Fruit fly (Drosophila melanogaster) whole organism, wandering third instar larva: ENCODE measurements around the gene Acp95EF.
A peak's percentile ranks its signal among the peaks of the same experiment; 100 is the strongest.

Source experiments
- Abd-B ChIP-seq: fragments of >200 bp; optimal IDR thresholded peaks from 2 replicates; lab custom pipeline; 2017; ENCODE audit warnings: missing biosample characterization, missing genetic modification characterization
- CG32264 ChIP-seq: fragments of 200-800 bp; sonication (Bioruptor generic); optimal IDR thresholded peaks from 2 replicates; lab custom pipeline; 2016; ENCODE audit warnings: missing biosample characterization, missing genetic modification characterization
- CG9705 ChIP-seq: fragments of 200-800 bp; sonication (Bioruptor generic); optimal IDR thresholded peaks from 2 replicates; lab custom pipeline; 2018; ENCODE audit warnings: missing biosample characterization, mild to moderate bottlenecking, missing genetic modification characterization
- Dif ChIP-seq: fragments of 200-275, 200-300 bp; sonication (Bioruptor generic); optimal IDR thresholded peaks from 2 replicates; lab custom pipeline; 2018; ENCODE audit warnings: missing biosample characterization, missing genetic modification characterization; ENCODE audit not compliant: partially characterized antibody
- GATAd ChIP-seq: sonication (Bioruptor generic); optimal IDR thresholded peaks from 2 replicates; lab custom pipeline; 2016; ENCODE audit warnings: missing biosample characterization, missing genetic modification characterization
- HLH106 ChIP-seq: fragments of 200-800 bp; optimal IDR thresholded peaks from 3 replicates; lab custom pipeline; 2019; ENCODE audit warnings: missing biosample characterization, mild to moderate bottlenecking, missing genetic modification characterization, moderate library complexity
- Hnf4 ChIP-seq: fragments of 200-800 bp; sonication (Bioruptor generic); optimal IDR thresholded peaks from 2 replicates; lab custom pipeline; 2016; ENCODE audit warnings: missing biosample characterization, mild to moderate bottlenecking, missing genetic modification characterization
- Hr78 ChIP-seq: fragments of >200 bp; optimal IDR thresholded peaks from 2 replicates; lab custom pipeline; 2017; ENCODE audit warnings: missing biosample characterization, missing genetic modification characterization
- Hr83 ChIP-seq: fragments of 200-300 bp; sonication (Bioruptor generic); optimal IDR thresholded peaks from 2 replicates; lab custom pipeline; 2016; ENCODE audit warnings: missing biosample characterization, mild to moderate bottlenecking, missing genetic modification characterization, moderate library complexity; ENCODE audit not compliant: poor library complexity, severe bottlenecking
- Jra ChIP-seq: sonication (Bioruptor generic); optimal IDR thresholded peaks from 2 replicates; lab custom pipeline; 2016; ENCODE audit warnings: missing biosample characterization, missing genetic modification characterization
- Mio ChIP-seq: sonication (Bioruptor generic); optimal IDR thresholded peaks from 2 replicates; lab custom pipeline; 2016; ENCODE audit warnings: missing biosample characterization, missing genetic modification characterization
- OdsH ChIP-seq: fragments of 200-800 bp; sonication (Bioruptor generic); optimal IDR thresholded peaks from 2 replicates; lab custom pipeline; 2016; ENCODE audit warnings: missing biosample characterization, mild to moderate bottlenecking, missing genetic modification characterization
- Rel ChIP-seq, 2 experiments: fragments of 200-800 bp; sonication (Bioruptor generic) in 1 of 2; optimal IDR thresholded peaks; 2 replicates in 1 of 2; 3 replicates in 1 of 2; lab custom pipeline; 2016 to 2019; ENCODE audit warnings: mild to moderate bottlenecking in 2 of 2, missing biosample characterization in 2 of 2, missing genetic modification characterization in 2 of 2, moderate library complexity in 1 of 2
- Sp1 ChIP-seq: fragments of 200-800 bp; sonication (Bioruptor generic); optimal IDR thresholded peaks from 3 replicates; lab custom pipeline; 2019; ENCODE audit warnings: missing biosample characterization, mild to moderate bottlenecking, missing genetic modification characterization, moderate library complexity
- Vsx2 ChIP-seq: fragments of 200-300, 225-300 bp; sonication (Bioruptor generic); optimal IDR thresholded peaks from 2 replicates; lab custom pipeline; 2018; ENCODE audit warnings: missing biosample characterization, missing genetic modification characterization; ENCODE audit not compliant: partially characterized antibody
- br ChIP-seq: fragments of 200-800 bp; sonication (Bioruptor generic); optimal IDR thresholded peaks from 2 replicates; lab custom pipeline; 2016; ENCODE audit warnings: missing biosample characterization, missing genetic modification characterization
- brk ChIP-seq: fragments of 200-800 bp; sonication (Bioruptor generic); optimal IDR thresholded peaks from 2 replicates; lab custom pipeline; 2016; ENCODE audit warnings: missing biosample characterization, mild to moderate bottlenecking, missing genetic modification characterization
- dl ChIP-seq, 2 experiments: fragments of 175-275, 200-275 bp in 1 of 2; fragments of 200-275 bp in 1 of 2; sonication (Bioruptor generic); optimal IDR thresholded peaks; lab custom pipeline; 2018; ENCODE audit warnings: mild to moderate bottlenecking in 2 of 2, missing biosample characterization in 2 of 2, missing genetic modification characterization in 2 of 2, moderate library complexity in 2 of 2; ENCODE audit not compliant: partially characterized antibody in 2 of 2, insufficient read depth in 1 of 2
- dmrt93B ChIP-seq: fragments of 200-800 bp; sonication (Bioruptor generic); optimal IDR thresholded peaks from 2 replicates; lab custom pipeline; 2018; ENCODE audit warnings: missing biosample characterization, mild to moderate bottlenecking, missing genetic modification characterization
- dsf ChIP-seq: sonication (Bioruptor generic); optimal IDR thresholded peaks from 2 replicates; lab custom pipeline; 2016; ENCODE audit warnings: missing biosample characterization, missing genetic modification characterization, borderline replicate concordance
- ey ChIP-seq: fragments of 200-800 bp; sonication (Bioruptor generic); optimal IDR thresholded peaks from 2 replicates; lab custom pipeline; 2016; ENCODE audit warnings: missing biosample characterization, missing genetic modification characterization
- foxo ChIP-seq, 2 experiments: fragments of 200-800 bp; sonication (Bioruptor generic); optimal IDR thresholded peaks; 2 replicates in 1 of 2; 3 replicates in 1 of 2; lab custom pipeline; 2016 to 2017; ENCODE audit warnings: missing biosample characterization in 2 of 2, missing genetic modification characterization in 2 of 2
- fru ChIP-seq: fragments of 200-800 bp; sonication (Bioruptor generic); optimal IDR thresholded peaks from 3 replicates; lab custom pipeline; 2016; ENCODE audit warnings: missing biosample characterization, mild to moderate bottlenecking, missing genetic modification characterization
- h ChIP-seq: fragments of 200-800 bp; sonication (Bioruptor generic); optimal IDR thresholded peaks from 3 replicates; lab custom pipeline; 2016; ENCODE audit warnings: missing biosample characterization, mild to moderate bottlenecking, missing genetic modification characterization
- jim ChIP-seq: fragments of 175-275, 200-325 bp; sonication (Bioruptor generic); optimal IDR thresholded peaks from 2 replicates; lab custom pipeline; 2016; ENCODE audit warnings: missing biosample characterization, mild to moderate bottlenecking, missing genetic modification characterization
- pan ChIP-seq: fragments of >200 bp; optimal IDR thresholded peaks from 2 replicates; lab custom pipeline; 2017
- psq ChIP-seq: fragments of 200-800 bp; sonication (Bioruptor generic); optimal IDR thresholded peaks from 3 replicates; lab custom pipeline; 2017; ENCODE audit warnings: missing biosample characterization, mild to moderate bottlenecking, missing genetic modification characterization, moderate library complexity
- rgr ChIP-seq: fragments of 200-800 bp; sonication (Bioruptor generic); optimal IDR thresholded peaks from 3 replicates; lab custom pipeline; 2016; ENCODE audit warnings: missing biosample characterization, mild to moderate bottlenecking, missing genetic modification characterization
- sage ChIP-seq: fragments of 200-800 bp; sonication (Bioruptor generic); optimal IDR thresholded peaks from 2 replicates; lab custom pipeline; 2016; ENCODE audit warnings: missing biosample characterization, mild to moderate bottlenecking, missing genetic modification characterization
- sv ChIP-seq: fragments of 200-800 bp; sonication (Bioruptor generic); optimal IDR thresholded peaks from 3 replicates; lab custom pipeline; 2016; ENCODE audit warnings: missing biosample characterization, missing genetic modification characterization
- tai ChIP-seq: sonication (Bioruptor generic); optimal IDR thresholded peaks from 2 replicates; lab custom pipeline; 2016; ENCODE audit warnings: missing biosample characterization, missing genetic modification characterization
- usp ChIP-seq: fragments of >200 bp; optimal IDR thresholded peaks from 2 replicates; lab custom pipeline; 2017; ENCODE audit warnings: missing biosample characterization, missing genetic modification characterization
- woc ChIP-seq: sonication (Bioruptor generic); optimal IDR thresholded peaks from 2 replicates; lab custom pipeline; 2016; ENCODE audit warnings: missing biosample characterization, mild to moderate bottlenecking, missing genetic modification characterization

The Acp95EF gene

DNA sequence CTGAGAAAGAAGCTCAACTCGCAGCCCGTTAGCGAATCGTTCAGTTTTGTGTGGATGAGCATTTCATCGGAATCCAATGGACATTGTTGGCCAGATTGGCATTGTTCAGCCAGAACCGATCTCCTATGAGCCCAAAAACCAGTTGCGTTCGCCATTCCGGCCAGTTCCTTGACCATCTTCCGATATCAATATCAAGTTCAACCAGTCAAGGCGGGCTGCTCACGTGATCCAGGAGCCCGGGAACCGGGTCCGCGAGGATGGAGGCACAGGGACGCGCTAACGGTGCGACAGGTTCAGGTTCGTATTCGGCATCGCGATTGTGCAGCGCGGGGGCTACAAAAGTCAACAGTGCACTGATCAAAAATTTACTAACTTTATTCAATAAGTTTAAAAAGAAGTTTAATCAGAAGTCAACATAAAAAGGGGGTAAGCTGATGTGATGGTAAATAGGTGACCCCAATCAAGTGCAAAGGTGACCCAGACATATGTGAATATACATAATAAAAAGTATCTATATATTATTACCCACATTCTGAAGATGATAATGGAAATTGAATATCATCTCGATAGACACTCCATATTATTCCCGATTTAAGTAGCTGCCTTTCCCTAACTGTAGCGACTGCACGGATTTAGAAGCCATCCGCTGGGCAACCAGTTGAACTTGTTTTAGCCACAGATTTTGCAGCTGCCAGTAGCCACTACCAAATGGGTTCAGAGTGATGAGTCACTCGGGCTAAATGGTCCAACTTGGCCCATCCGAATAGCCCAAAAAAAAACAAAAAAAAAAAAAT is 38.2 kb downstream of the Acp95EF start:
- peak; percentile 49 for TF ChIP-seq brk (GFP tag; lab: Kevin White, UChicago)
- TF ChIP-seq usp (GFP tag; lab: Kevin White, UChicago), result no peak
- peak; percentile 83 for TF ChIP-seq fru (GFP tag; lab: Kevin White, UChicago)
- peak; percentile 24 for TF ChIP-seq Rel (GFP tag; optimal IDR thresholded peaks at IDR 0.05; lab: Kevin White, UChicago)
- peak; percentile 63 for TF ChIP-seq Rel (tag; optimal IDR thresholded peaks at IDR 0.05; lab: Kevin White, UChicago)
- TF ChIP-seq GATAd (GFP tag; lab: Kevin White, UChicago), result no peak
- no peak for TF ChIP-seq sv (GFP tag; lab: Kevin White, UChicago)
- TF ChIP-seq CG9705, result peak; percentile 82
- TF ChIP-seq Hnf4 (GFP tag; lab: Kevin White, UChicago), result peak; percentile 25
- TF ChIP-seq foxo (GFP tag; optimal IDR thresholded peaks at IDR 0.05; lab: Kevin White, UChicago), result peak in 1 of 2 experiments; percentile 88
- no peak for TF ChIP-seq pan (lab: Kevin White, UChicago)
- peak; percentile 30 for TF ChIP-seq Hr83
- peak; percentile 92 for TF ChIP-seq Sp1 (GFP tag; lab: Kevin White, UChicago)
- TF ChIP-seq sage (GFP tag; lab: Kevin White, UChicago), result peak; percentile 43
- TF ChIP-seq dmrt93B (GFP tag; lab: Kevin White, UChicago), result peak; percentile 77
- TF ChIP-seq Vsx2 (GFP tag; lab: Kevin White, UChicago), result peak; percentile 91
- peak; percentile 81 for TF ChIP-seq woc (GFP tag; lab: Kevin White, UChicago)
- peak; percentile 47 for TF ChIP-seq Jra (GFP tag; lab: Kevin White, UChicago)
- peak in 1 of 2 experiments; percentile 45 for TF ChIP-seq dl (GFP tag; optimal IDR thresholded peaks at IDR 0.05; lab: Kevin White, UChicago; ENCODE audit: insufficient read depth in 1 of 2, partially characterized antibody in 2 of 2)
- TF ChIP-seq Abd-B (GFP tag; lab: Kevin White, UChicago), result no peak
- no peak for TF ChIP-seq Hr78 (GFP tag; lab: Kevin White, UChicago)
- TF ChIP-seq h (GFP tag; lab: Kevin White, UChicago), result peak; percentile 85
- peak; percentile 77 for TF ChIP-seq Dif (GFP tag; lab: Kevin White, UChicago)
- TF ChIP-seq br (GFP tag; lab: Kevin White, UChicago), result peak; percentile 80
- TF ChIP-seq jim (GFP tag; lab: Kevin White, UChicago), result no peak
- peak; percentile 92 for TF ChIP-seq HLH106
- TF ChIP-seq psq (GFP tag; lab: Kevin White, UChicago), result peak; percentile 82
- peak; percentile 68 for TF ChIP-seq ey (GFP tag; lab: Kevin White, UChicago)
- TF ChIP-seq rgr, result peak; percentile 74
- peak; percentile 87 for TF ChIP-seq OdsH (GFP tag; lab: Kevin White, UChicago)
- no peak for TF ChIP-seq dsf (GFP tag; lab: Kevin White, UChicago)

DNA sequence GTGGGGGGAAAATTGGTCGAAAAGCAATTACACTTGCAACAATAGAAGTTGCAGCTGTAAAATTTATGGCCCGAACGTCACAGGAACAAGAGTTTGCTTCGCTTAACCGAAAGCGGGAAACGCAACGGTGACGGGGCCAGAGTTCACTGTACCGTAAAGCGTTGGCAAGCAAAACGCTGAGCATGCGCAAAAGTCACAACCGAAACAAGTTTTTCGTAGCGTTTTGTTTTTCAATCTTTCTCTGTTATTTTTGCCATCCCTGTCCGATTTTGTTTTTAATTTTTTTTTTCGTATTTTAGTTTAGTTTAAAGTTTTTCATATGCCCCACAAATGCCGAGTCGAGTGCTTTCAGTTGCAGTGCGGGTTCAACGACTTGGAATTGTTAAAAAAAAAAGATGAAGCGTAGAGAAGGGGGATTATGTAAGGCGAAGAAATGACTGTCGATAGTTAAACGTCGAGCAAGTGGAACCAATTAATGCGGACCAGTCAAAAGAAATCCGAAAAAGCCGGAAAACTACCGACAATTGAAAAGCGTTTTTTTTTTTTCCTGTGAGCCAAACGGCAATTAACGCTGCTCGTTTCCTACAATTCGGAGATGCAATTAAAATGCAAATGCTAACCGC is 38.9 kb downstream of the Acp95EF start:
- TF ChIP-seq dmrt93B (GFP tag; lab: Kevin White, UChicago) (no peak), Jra (GFP tag; lab: Kevin White, UChicago) (no peak), foxo (GFP tag; optimal IDR thresholded peaks at IDR 0.05; lab: Kevin White, UChicago) (no peak), Sp1 (GFP tag; lab: Kevin White, UChicago) (no peak), tai (no peak), jim (GFP tag; lab: Kevin White, UChicago) (no peak), ey (GFP tag; lab: Kevin White, UChicago) (no peak), Mio (no peak), dl (GFP tag; optimal IDR thresholded peaks at IDR 0.05; lab: Kevin White, UChicago; ENCODE audit: insufficient read depth in 1 of 2, partially characterized antibody in 2 of 2) (no peak), fru (GFP tag; lab: Kevin White, UChicago) (no peak), CG32264 (GFP tag; lab: Kevin White, UChicago) (no peak), woc (GFP tag; lab: Kevin White, UChicago) (no peak)
- TF ChIP-seq, all 38 proteins: peak for 0
